Fruit fly (Drosophila melanogaster) whole organism, embryonic: ENCODE measurements around the gene CG14982.

ENCODE experiments used
- Bteb2 ChIP-seq: fragments of 200-800 bp; sonication (Bioruptor generic); optimal IDR thresholded peaks from 2 replicates; lab custom pipeline; 2016; ENCODE audit warnings: missing biosample characterization, missing genetic modification characterization
- CG10147 ChIP-seq: fragments of 200-800 bp; sonication (Bioruptor generic); optimal IDR thresholded peaks from 2 replicates; lab custom pipeline; 2019; ENCODE audit warnings: missing biosample characterization, mild to moderate bottlenecking, missing genetic modification characterization, moderate library complexity
- CG10462 ChIP-seq: fragments of 200-800 bp; sonication (Bioruptor generic); optimal IDR thresholded peaks from 2 replicates; lab custom pipeline; 2016; ENCODE audit warnings: missing biosample characterization, missing genetic modification characterization
- CG1233 ChIP-seq: fragments of 200-800 bp; sonication (Bioruptor generic); optimal IDR thresholded peaks from 4 replicates; lab custom pipeline; 2018; ENCODE audit warnings: missing biosample characterization, mild to moderate bottlenecking, missing genetic modification characterization
- CG13894 ChIP-seq: fragments of 200-800 bp; sonication (Bioruptor generic); optimal IDR thresholded peaks from 3 replicates; lab custom pipeline; 2018; ENCODE audit warnings: missing biosample characterization, mild to moderate bottlenecking, missing genetic modification characterization, moderate library complexity
- CG14441 ChIP-seq: fragments of 200-800 bp; sonication (Bioruptor generic); IDR thresholded peaks from 2 replicates; pipeline ENCODE4 v1.3.6; 2022; ENCODE audit warnings: missing biosample characterization, missing genetic modification characterization
- CG14860 ChIP-seq: fragments of 200-800 bp; sonication (Bioruptor generic); IDR thresholded peaks from 3 replicates; pipeline ENCODE4 v1.3.6; 2022; ENCODE audit warnings: missing biosample characterization, missing genetic modification characterization; ENCODE audit not compliant: partially characterized antibody
- CG15011 ChIP-seq: fragments of 200-800 bp; sonication (Bioruptor generic); optimal IDR thresholded peaks from 3 replicates; lab custom pipeline; 2018; ENCODE audit warnings: missing biosample characterization, mild to moderate bottlenecking, missing genetic modification characterization
- CG17912 ChIP-seq: fragments of 200-800 bp; sonication (Bioruptor generic); optimal IDR thresholded peaks from 2 replicates; lab custom pipeline; 2018; ENCODE audit warnings: missing biosample characterization, mild to moderate bottlenecking, missing genetic modification characterization
- CG18764 ChIP-seq: fragments of 200-800 bp; sonication (Bioruptor generic); optimal IDR thresholded peaks from 3 replicates; lab custom pipeline; 2016; ENCODE audit warnings: missing biosample characterization, missing genetic modification characterization
- CG2120 ChIP-seq: fragments of 200-800 bp; sonication (Bioruptor generic); optimal IDR thresholded peaks from 3 replicates; lab custom pipeline; 2016; ENCODE audit warnings: missing biosample characterization, missing genetic modification characterization
- CG2712 ChIP-seq: fragments of 200-800 bp; optimal IDR thresholded peaks from 3 replicates; lab custom pipeline; 2019; ENCODE audit warnings: missing biosample characterization, mild to moderate bottlenecking, missing genetic modification characterization, moderate library complexity
- CG31224 ChIP-seq: fragments of 200-800 bp; sonication (Bioruptor generic); IDR thresholded peaks from 2 replicates; pipeline ENCODE4 v1.3.6; 2022; ENCODE audit warnings: missing biosample characterization, missing genetic modification characterization
- CG7963 ChIP-seq: fragments of 200-800 bp; sonication (Bioruptor generic); IDR thresholded peaks from 3 replicates; pipeline ENCODE4 v1.3.6; 2022; ENCODE audit warnings: missing biosample characterization, missing genetic modification characterization; ENCODE audit not compliant: partially characterized antibody
- CG8359 ChIP-seq: fragments of 200-800 bp; sonication (Bioruptor generic); optimal IDR thresholded peaks from 2 replicates; lab custom pipeline; 2017; ENCODE audit warnings: missing biosample characterization, mild to moderate bottlenecking, missing genetic modification characterization, borderline replicate concordance
- CG8388 ChIP-seq: fragments of 200-800 bp; sonication (Bioruptor generic); optimal IDR thresholded peaks from 2 replicates; lab custom pipeline; 2019; ENCODE audit warnings: missing biosample characterization, mild to moderate bottlenecking, missing genetic modification characterization, moderate library complexity
- CG9437 ChIP-seq: fragments of 200-800 bp; sonication (Bioruptor generic); optimal IDR thresholded peaks from 2 replicates; lab custom pipeline; 2018; ENCODE audit warnings: missing biosample characterization, mild to moderate bottlenecking, missing genetic modification characterization
- CG9609 ChIP-seq: fragments of 200-800 bp; sonication (Bioruptor generic); optimal IDR thresholded peaks from 3 replicates; lab custom pipeline; 2016; ENCODE audit warnings: missing biosample characterization, missing genetic modification characterization
- Camta ChIP-seq: fragments of 200-800 bp; sonication (Bioruptor generic); optimal IDR thresholded peaks from 2 replicates; lab custom pipeline; 2016; ENCODE audit warnings: missing biosample characterization, missing genetic modification characterization
- CoRest ChIP-seq: fragments of 200-800 bp; sonication (Bioruptor generic); optimal IDR thresholded peaks from 3 replicates; lab custom pipeline; 2018; ENCODE audit warnings: missing biosample characterization, mild to moderate bottlenecking, missing genetic modification characterization, moderate library complexity
- D ChIP-seq, 2 experiments: fragments of 200-800 bp in 1 of 2; fragments of >200 bp in 1 of 2; sonication (Bioruptor generic) in 1 of 2; optimal IDR thresholded peaks; 2 replicates in 1 of 2; 3 replicates in 1 of 2; lab custom pipeline; 2017; ENCODE audit warnings: mild to moderate bottlenecking in 1 of 2, missing biosample characterization in 1 of 2, missing genetic modification characterization in 1 of 2, missing genetic modification reagents in 1 of 2
- Fer1 ChIP-seq: fragments of 200-800 bp; sonication (Bioruptor generic); optimal IDR thresholded peaks from 2 replicates; lab custom pipeline; 2017; ENCODE audit warnings: missing biosample characterization, mild to moderate bottlenecking, missing genetic modification characterization
- H15 ChIP-seq: fragments of 200-800 bp; sonication (Bioruptor generic); IDR thresholded peaks from 3 replicates; pipeline ENCODE4 v1.3.6; 2022; ENCODE audit warnings: missing biosample characterization, missing genetic modification characterization
- Hr39 ChIP-seq: fragments of >200 bp; optimal IDR thresholded peaks from 2 replicates; lab custom pipeline; 2017
- Kr ChIP-seq: fragments of 200-800 bp; sonication (Bioruptor generic); optimal IDR thresholded peaks from 2 replicates; lab custom pipeline; 2017; ENCODE audit warnings: missing biosample characterization, mild to moderate bottlenecking, missing genetic modification characterization
- MESR4 ChIP-seq: fragments of 200-800 bp; sonication (Bioruptor generic); optimal IDR thresholded peaks from 2 replicates; lab custom pipeline; 2018; ENCODE audit warnings: missing biosample characterization, mild to moderate bottlenecking, missing genetic modification characterization, moderate library complexity
- Oaz ChIP-seq: fragments of 200-800 bp; sonication (Bioruptor generic); IDR thresholded peaks from 2 replicates; pipeline ENCODE4 v1.3.6; 2022; ENCODE audit warnings: missing biosample characterization, missing genetic modification characterization
- Poxn ChIP-seq: fragments of 200-800 bp; sonication (Bioruptor generic); IDR thresholded peaks from 2 replicates; pipeline ENCODE4 v1.3.6; 2022; ENCODE audit warnings: missing biosample characterization, missing genetic modification characterization
- Scr ChIP-seq: fragments of 200-800 bp; sonication (Bioruptor generic); IDR thresholded peaks from 2 replicates; pipeline ENCODE4 v1.3.6; 2022; ENCODE audit warnings: missing biosample characterization, missing genetic modification characterization; ENCODE audit not compliant: partially characterized antibody
- Sox100B ChIP-seq: fragments of 200-800 bp; sonication (Bioruptor generic); optimal IDR thresholded peaks from 3 replicates; lab custom pipeline; 2018; ENCODE audit warnings: missing biosample characterization, mild to moderate bottlenecking, missing genetic modification characterization
- ato ChIP-seq: fragments of 200-800 bp; sonication (Bioruptor generic); IDR thresholded peaks from 2 replicates; pipeline ENCODE4 v1.3.6; 2022; ENCODE audit warnings: missing biosample characterization, missing genetic modification characterization; ENCODE audit not compliant: partially characterized antibody
- bsh ChIP-seq, 2 experiments: fragments of 200-800 bp; sonication (Bioruptor generic); optimal IDR thresholded peaks; 2 replicates each; lab custom pipeline; 2017 to 2018; ENCODE audit warnings: mild to moderate bottlenecking in 2 of 2, missing biosample characterization in 2 of 2, missing genetic modification characterization in 2 of 2, moderate library complexity in 1 of 2
- croc ChIP-seq: fragments of 200-800 bp; sonication (Bioruptor generic); conservative IDR thresholded peaks from 3 replicates; pipeline ENCODE4 v1.3.6; 2022; ENCODE audit warnings: missing biosample characterization, missing genetic modification characterization
- dmrt11E ChIP-seq: fragments of 200-800 bp; sonication (Bioruptor generic); optimal IDR thresholded peaks from 3 replicates; lab custom pipeline; 2018; ENCODE audit warnings: missing biosample characterization, mild to moderate bottlenecking, missing genetic modification characterization, moderate library complexity
- gfzf ChIP-seq: fragments of 200-800 bp; sonication (Bioruptor generic); optimal IDR thresholded peaks from 2 replicates; lab custom pipeline; 2016; ENCODE audit warnings: missing biosample characterization, mild to moderate bottlenecking, missing genetic modification characterization, moderate library complexity
- hbn ChIP-seq: fragments of 200-800 bp; sonication (Bioruptor generic); IDR thresholded peaks from 2 replicates; pipeline ENCODE4 v1.3.6; 2022; ENCODE audit warnings: missing biosample characterization, missing genetic modification characterization; ENCODE audit not compliant: partially characterized antibody
- klu ChIP-seq: fragments of 200-800 bp; sonication (Bioruptor generic); IDR thresholded peaks from 2 replicates; pipeline ENCODE4 v1.3.6; 2022; ENCODE audit warnings: missing biosample characterization, missing genetic modification characterization
- onecut ChIP-seq: fragments of 200-800 bp; sonication (Bioruptor generic); IDR thresholded peaks from 2 replicates; pipeline ENCODE4 v1.3.6; 2022; ENCODE audit warnings: missing biosample characterization, missing genetic modification characterization
- prd ChIP-seq, 3 experiments: fragments of >200 bp in 2 of 3; fragments of 200-800 bp in 1 of 3; sonication (Bioruptor generic) in 1 of 3; optimal IDR thresholded peaks in 2 of 3; IDR thresholded peaks in 1 of 3; 2 replicates in 2 of 3; 3 replicates in 1 of 3; pipeline versions ENCODE4 v1.3.6 to Lab custom; 2017 to 2022; ENCODE audit warnings: missing biosample characterization in 1 of 3, missing genetic modification characterization in 1 of 3
- pzg ChIP-seq: fragments of 200-800 bp; sonication (Bioruptor generic); optimal IDR thresholded peaks from 3 replicates; lab custom pipeline; 2018; ENCODE audit warnings: missing biosample characterization, mild to moderate bottlenecking, missing genetic modification characterization, moderate library complexity
- sc ChIP-seq, 3 experiments: fragments of >200 bp in 2 of 3; fragments of 200-800 bp in 1 of 3; sonication (Bioruptor generic) in 1 of 3; optimal IDR thresholded peaks; 2 replicates in 2 of 3; 3 replicates in 1 of 3; lab custom pipeline; 2017; ENCODE audit warnings: mild to moderate bottlenecking in 1 of 3, missing biosample characterization in 1 of 3, missing genetic modification characterization in 1 of 3, missing genetic modification reagents in 1 of 3
- slou ChIP-seq: fragments of 200-800 bp; sonication (Bioruptor generic); optimal IDR thresholded peaks from 3 replicates; lab custom pipeline; 2016; ENCODE audit warnings: missing biosample characterization, missing genetic modification characterization
- tgo ChIP-seq: fragments of 200-800 bp; sonication (Bioruptor generic); IDR thresholded peaks from 3 replicates; pipeline ENCODE4 v1.3.6; 2022; ENCODE audit warnings: missing biosample characterization, missing genetic modification characterization
- toy ChIP-seq: fragments of 200-800 bp; sonication (Bioruptor generic); IDR thresholded peaks from 2 replicates; pipeline ENCODE4 v1.3.6; 2022; ENCODE audit warnings: missing biosample characterization, missing genetic modification characterization
- unc-4 ChIP-seq: fragments of 200-800 bp; sonication (Bioruptor generic); IDR thresholded peaks from 2 replicates; pipeline ENCODE4 v1.3.6; 2022; ENCODE audit warnings: missing biosample characterization, missing genetic modification characterization; ENCODE audit not compliant: partially characterized antibody
- usp ChIP-seq: fragments of >200 bp; optimal IDR thresholded peaks from 2 replicates; lab custom pipeline; 2017; ENCODE audit warnings: missing biosample characterization, missing genetic modification characterization
- z ChIP-seq: fragments of 200-800 bp; sonication (Bioruptor generic); IDR thresholded peaks from 3 replicates; pipeline ENCODE4 v1.3.6; 2022; ENCODE audit warnings: missing biosample characterization, missing genetic modification characterization

Gene CG14982

dm6 chr3L:3928205-3928942, 14.1 kb upstream of the CG14982 start (continued):
- no peak for TF ChIP-seq CG8359 (GFP tag; lab: Kevin White, UChicago)
- TF ChIP-seq z (GFP tag; lab: Robert Waterston, UW): no peak
- no peak for TF ChIP-seq Kr
- TF ChIP-seq bsh (GFP tag; optimal IDR thresholded peaks at IDR 0.05; lab: Kevin White, UChicago): peak in 1 of 2 experiments; percentile 81
- peak; percentile 16 for TF ChIP-seq pzg
- TF ChIP-seq CG10147 (GFP tag; lab: Kevin White, UChicago): peak; percentile 83
- peak; percentile 84 for TF ChIP-seq Bteb2
- TF ChIP-seq hbn (GFP tag; lab: Robert Waterston, UW): no peak
- TF ChIP-seq H15 (GFP tag; lab: Robert Waterston, UW): peak; percentile 76; the same call in 2 of the 3 replicates
- TF ChIP-seq CG31224: peak; percentile 87
- TF ChIP-seq gfzf: no peak
- TF ChIP-seq sc (optimal IDR thresholded peaks at IDR 0.05; lab: Kevin White, UChicago): no peak
- peak; percentile 26 for TF ChIP-seq sc (GFP tag; optimal IDR thresholded peaks at IDR 0.05; lab: Kevin White, UChicago)
- peak; percentile 84 for TF ChIP-seq CG15011 (GFP tag; lab: Kevin White, UChicago)
- no peak for TF ChIP-seq unc-4 (GFP tag; lab: Robert Waterston, UW)
- TF ChIP-seq Sox100B (GFP tag; lab: Kevin White, UChicago): peak; percentile 66
- peak; percentile 72 for TF ChIP-seq onecut (GFP tag; lab: Robert Waterston, UW)
- TF ChIP-seq CG2120 (GFP tag; lab: Kevin White, UChicago): peak; percentile 98
- peak; percentile 68 for TF ChIP-seq CG2712 (tag; lab: Kevin White, UChicago)
- no peak for TF ChIP-seq CG7963 (GFP tag; lab: Robert Waterston, UW)
- TF ChIP-seq CoRest (tag; lab: Kevin White, UChicago): peak; percentile 90
- peak; percentile 78 for TF ChIP-seq toy (GFP tag; lab: Robert Waterston, UW)
- TF ChIP-seq Poxn: peak; percentile 87
- TF ChIP-seq CG13894: peak; percentile 95
- TF ChIP-seq CG9437 (GFP tag; lab: Kevin White, UChicago): peak; percentile 63
- TF ChIP-seq CG8388 (GFP tag; lab: Kevin White, UChicago): peak; percentile 56
- TF ChIP-seq CG10462 (GFP tag; lab: Kevin White, UChicago): peak; percentile 54
- TF ChIP-seq Fer1: peak; percentile 93
- TF ChIP-seq D (optimal IDR thresholded peaks at IDR 0.05; lab: Kevin White, UChicago): no peak
- peak; percentile 40 for TF ChIP-seq D (GFP tag; optimal IDR thresholded peaks at IDR 0.05; lab: Kevin White, UChicago)
- no peak for TF ChIP-seq ato (GFP tag; lab: Robert Waterston, UW)
- TF ChIP-seq CG14441 (GFP tag; lab: Robert Waterston, UW): peak; percentile 88
- TF ChIP-seq MESR4 (GFP tag; lab: Kevin White, UChicago): peak; percentile 9
- TF ChIP-seq CG18764 (GFP tag; lab: Kevin White, UChicago): peak; percentile 43
- peak; percentile 86 for TF ChIP-seq Oaz
- peak; percentile 27; the same call in 1 of the 3 replicates for TF ChIP-seq croc (GFP tag; lab: Robert Waterston, UW)
- no peak for TF ChIP-seq dmrt11E
- TF ChIP-seq slou: peak; percentile 61
- TF ChIP-seq CG14860 (GFP tag; lab: Robert Waterston, UW): no peak
- TF ChIP-seq Scr: no peak
- peak; percentile 86 for TF ChIP-seq CG9609 (GFP tag; lab: Kevin White, UChicago)
- no peak for TF ChIP-seq Hr39 (lab: Kevin White, UChicago)
- TF ChIP-seq CG1233: peak; percentile 83
- TF ChIP-seq Camta (GFP tag; lab: Kevin White, UChicago): peak; percentile 68
- TF ChIP-seq CG17912 (GFP tag; lab: Kevin White, UChicago): peak; percentile 20
- peak; percentile 87 for TF ChIP-seq tgo (GFP tag; lab: Robert Waterston, UW)
- TF ChIP-seq klu: peak; percentile 79
- TF ChIP-seq usp (GFP tag; lab: Kevin White, UChicago): no peak
- TF ChIP-seq prd (optimal IDR thresholded peaks at IDR 0.05; lab: Kevin White, UChicago): no peak
- TF ChIP-seq prd (GFP tag; IDR thresholded peaks at IDR 0.05; lab: Robert Waterston, UW): peak; percentile 89
